Worm (Caenorhabditis elegans): ENCODE results near the gene C06A6.7.

DNA sequence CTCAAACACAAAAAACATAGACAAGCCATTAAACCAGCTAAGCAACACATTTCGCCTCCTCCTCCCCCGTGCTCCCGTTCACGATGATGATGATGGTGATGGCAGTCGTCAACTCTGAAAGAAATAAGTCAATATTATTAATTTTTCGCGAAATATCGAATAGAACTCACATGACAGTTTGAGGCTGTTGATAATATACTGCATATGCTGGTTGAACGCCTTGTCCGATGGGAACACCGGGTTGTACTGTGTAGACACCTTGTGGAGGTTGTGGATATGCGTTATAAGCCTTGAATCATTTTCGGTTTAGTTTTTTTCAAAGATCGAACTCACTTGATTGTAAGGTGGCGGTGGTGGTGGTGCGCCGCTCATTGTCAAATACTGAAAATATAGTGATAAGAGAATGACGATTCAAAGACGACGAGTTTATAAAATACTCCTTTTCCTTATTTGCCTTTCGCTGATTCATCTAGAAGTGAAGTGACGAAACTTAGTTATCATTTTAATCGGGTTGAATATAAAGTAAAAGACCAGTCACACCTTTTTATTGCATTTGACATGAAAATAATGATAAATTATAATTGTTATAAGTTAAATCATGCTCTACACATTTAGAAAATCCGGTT lies 46.4 kb downstream of the C06A6.7 start, which contains the start of gene C33H5.13:
- TF ChIP-seq nhr-12 (tag; optimal IDR thresholded peaks at IDR 0.05) = no peak
- TF ChIP-seq bed-3 (GFP tag; optimal IDR thresholded peaks at IDR 0.05) = no peak
- no peak for TF ChIP-seq ztf-11 (tag; optimal IDR thresholded peaks at IDR 0.05)
- no peak for TF ChIP-seq mls-2 (tag; optimal IDR thresholded peaks at IDR 0.05)
- no peak for TF ChIP-seq snpc-4 (tag; optimal IDR thresholded peaks at IDR 0.05)
- no peak for TF ChIP-seq ceh-83 (GFP tag; optimal IDR thresholded peaks at IDR 0.05)
- TF ChIP-seq cnd-1 (tag; optimal IDR thresholded peaks at IDR 0.05) = no peak
- no peak for TF ChIP-seq mab-5 (tag; optimal IDR thresholded peaks at IDR 0.05)

All from whole organism, mixed stage, embryonic.